Fruit fly (Drosophila melanogaster) whole organism, prepupa: ENCODE data around the gene CG11672.

ENCODE experiments used
- CG10669 ChIP-seq: fragments of 200-800 bp; sonication (Bioruptor generic); optimal IDR thresholded peaks from 3 replicates; lab custom pipeline; 2018; ENCODE audit warnings: missing biosample characterization, mild to moderate bottlenecking, missing genetic modification characterization, moderate library complexity
- CG15336 ChIP-seq: fragments of 200-800 bp; sonication (Bioruptor generic); IDR thresholded peaks from 2 replicates; pipeline ENCODE4 v1.3.6; 2022; ENCODE audit warnings: missing biosample characterization, missing genetic modification characterization
- CG3032 ChIP-seq: fragments of 200-800 bp; optimal IDR thresholded peaks from 2 replicates; lab custom pipeline; 2019; ENCODE audit warnings: missing biosample characterization, mild to moderate bottlenecking, missing genetic modification characterization, moderate library complexity
- CG31627 ChIP-seq: fragments of 200-800 bp; sonication (Bioruptor generic); optimal IDR thresholded peaks from 3 replicates; lab custom pipeline; 2016; ENCODE audit warnings: missing biosample characterization, missing genetic modification characterization
- CG32006 ChIP-seq: fragments of 200-800 bp; sonication (Bioruptor generic); optimal IDR thresholded peaks from 3 replicates; lab custom pipeline; 2017; ENCODE audit warnings: missing biosample characterization, mild to moderate bottlenecking, missing genetic modification characterization
- CG34406 ChIP-seq: fragments of 200-800 bp; sonication (Bioruptor generic); optimal IDR thresholded peaks from 3 replicates; lab custom pipeline; 2016; ENCODE audit warnings: missing biosample characterization, missing genetic modification characterization
- CG4318 ChIP-seq: fragments of 200-800 bp; sonication (Bioruptor generic); optimal IDR thresholded peaks from 3 replicates; lab custom pipeline; 2017; ENCODE audit warnings: missing biosample characterization, mild to moderate bottlenecking, missing genetic modification characterization
- CG6163 ChIP-seq: fragments of 200-800 bp; sonication (Bioruptor generic); IDR thresholded peaks from 3 replicates; pipeline ENCODE4 v1.3.6; 2022; ENCODE audit warnings: missing biosample characterization, missing genetic modification characterization
- CG6276 ChIP-seq: fragments of 200-800 bp; sonication (Bioruptor generic); optimal IDR thresholded peaks from 2 replicates; lab custom pipeline; 2017; ENCODE audit warnings: missing biosample characterization, mild to moderate bottlenecking, missing genetic modification characterization
- CG6792 ChIP-seq: fragments of 200-800 bp; sonication (Bioruptor generic); optimal IDR thresholded peaks from 3 replicates; lab custom pipeline; 2016; ENCODE audit warnings: missing biosample characterization, missing genetic modification characterization
- CG6808 ChIP-seq: fragments of 200-800 bp; sonication (Bioruptor generic); optimal IDR thresholded peaks from 3 replicates; lab custom pipeline; 2017; ENCODE audit warnings: missing biosample characterization, missing genetic modification characterization, mild to moderate bottlenecking, moderate library complexity, missing genetic modification reagents
- CG7368 ChIP-seq: fragments of 200-800 bp; sonication (Bioruptor generic); optimal IDR thresholded peaks from 3 replicates; lab custom pipeline; 2016; ENCODE audit warnings: missing biosample characterization, missing genetic modification characterization
- CG8632 ChIP-seq: fragments of 200-800 bp; sonication (Bioruptor generic); optimal IDR thresholded peaks from 3 replicates; lab custom pipeline; 2016; ENCODE audit warnings: missing biosample characterization, missing genetic modification characterization
- Eip78C ChIP-seq: fragments of 200-800 bp; sonication (Bioruptor generic); peaks from one replicate; lab custom pipeline; 2016; ENCODE audit warnings: missing biosample characterization, missing genetic modification characterization
- Ets21C ChIP-seq: fragments of 200-800 bp; sonication (Bioruptor generic); optimal IDR thresholded peaks from 3 replicates; lab custom pipeline; 2016; ENCODE audit warnings: missing biosample characterization, missing genetic modification characterization
- Ets96B ChIP-seq: fragments of 200-800 bp; optimal IDR thresholded peaks from 2 replicates; lab custom pipeline; 2019; ENCODE audit warnings: missing biosample characterization, mild to moderate bottlenecking, missing genetic modification characterization, moderate library complexity
- Hr39 ChIP-seq: fragments of 200-800 bp; sonication (Bioruptor generic); optimal IDR thresholded peaks from 2 replicates; lab custom pipeline; 2016; ENCODE audit warnings: missing biosample characterization, missing genetic modification characterization
- Met ChIP-seq: fragments of 200-800 bp; sonication (Bioruptor generic); optimal IDR thresholded peaks from 3 replicates; lab custom pipeline; 2016; ENCODE audit warnings: missing biosample characterization, missing genetic modification characterization
- OdsH ChIP-seq: fragments of 200-800 bp; sonication (Bioruptor generic); optimal IDR thresholded peaks from 3 replicates; lab custom pipeline; 2016; ENCODE audit warnings: missing biosample characterization, missing genetic modification characterization
- Smox ChIP-seq: fragments of 200-800 bp; sonication (Bioruptor generic); optimal IDR thresholded peaks from 3 replicates; lab custom pipeline; 2016; ENCODE audit warnings: missing biosample characterization, missing genetic modification characterization
- Sox102F ChIP-seq: fragments of 200-800 bp; sonication (Bioruptor generic); optimal IDR thresholded peaks from 2 replicates; lab custom pipeline; 2016; ENCODE audit warnings: missing biosample characterization, mild to moderate bottlenecking, missing genetic modification characterization
- Sox15 ChIP-seq: fragments of 200-800 bp; sonication (Bioruptor generic); optimal IDR thresholded peaks from 3 replicates; lab custom pipeline; 2016; ENCODE audit warnings: missing biosample characterization, missing genetic modification characterization
- acj6 ChIP-seq: fragments of 200-800 bp; sonication (Bioruptor generic); optimal IDR thresholded peaks from 3 replicates; lab custom pipeline; 2016; ENCODE audit warnings: missing biosample characterization, missing genetic modification characterization
- cyc ChIP-seq: fragments of 200-800 bp; sonication (Bioruptor generic); optimal IDR thresholded peaks from 3 replicates; lab custom pipeline; 2016; ENCODE audit warnings: missing biosample characterization, missing genetic modification characterization
- dac ChIP-seq: fragments of 200-800 bp; sonication (Bioruptor generic); optimal IDR thresholded peaks from 2 replicates; lab custom pipeline; 2017; ENCODE audit warnings: missing biosample characterization, mild to moderate bottlenecking, missing genetic modification characterization
- dsx ChIP-seq: fragments of 200-800 bp; optimal IDR thresholded peaks from 3 replicates; lab custom pipeline; 2019; ENCODE audit warnings: missing biosample characterization, mild to moderate bottlenecking, missing genetic modification characterization, moderate library complexity; ENCODE audit not compliant: poor library complexity, severe bottlenecking
- esn ChIP-seq: fragments of 200-800 bp; sonication (Bioruptor generic); optimal IDR thresholded peaks from 2 replicates; lab custom pipeline; 2016; ENCODE audit warnings: missing biosample characterization, mild to moderate bottlenecking, missing genetic modification characterization, moderate library complexity
- fkh ChIP-seq: fragments of 200-800 bp; sonication (Bioruptor generic); optimal IDR thresholded peaks from 3 replicates; lab custom pipeline; 2017; ENCODE audit warnings: missing biosample characterization, mild to moderate bottlenecking, missing genetic modification characterization, moderate library complexity
- lz ChIP-seq: fragments of 200-800 bp; sonication (Bioruptor generic); optimal IDR thresholded peaks from 3 replicates; lab custom pipeline; 2016; ENCODE audit warnings: missing biosample characterization, missing genetic modification characterization
- pdm3 ChIP-seq: fragments of 200-800 bp; sonication (Bioruptor generic); optimal IDR thresholded peaks from 3 replicates; lab custom pipeline; 2016; ENCODE audit warnings: missing biosample characterization, missing genetic modification characterization
- spab ChIP-seq: fragments of 200-800 bp; sonication (Bioruptor generic); optimal IDR thresholded peaks from 2 replicates; lab custom pipeline; 2017; ENCODE audit warnings: missing biosample characterization, mild to moderate bottlenecking, missing genetic modification characterization, missing genetic modification reagents
- ss ChIP-seq, 2 experiments: fragments of 200-800 bp; sonication (Bioruptor generic); optimal IDR thresholded peaks; 2 replicates in 1 of 2; 3 replicates in 1 of 2; lab custom pipeline; 2017 to 2018; ENCODE audit warnings: mild to moderate bottlenecking in 2 of 2, missing biosample characterization in 2 of 2, missing genetic modification characterization in 2 of 2, moderate library complexity in 1 of 2
- svp ChIP-seq: fragments of 200-800 bp; sonication (Bioruptor generic); peaks from one replicate; lab custom pipeline; 2016; ENCODE audit warnings: missing biosample characterization, missing genetic modification characterization
- topi ChIP-seq: fragments of 200-800 bp; sonication (Bioruptor generic); optimal IDR thresholded peaks from 3 replicates; lab custom pipeline; 2016; ENCODE audit warnings: missing biosample characterization, missing genetic modification characterization
- vri ChIP-seq: fragments of 200-800 bp; sonication (Bioruptor generic); optimal IDR thresholded peaks from 3 replicates; lab custom pipeline; 2016; ENCODE audit warnings: missing biosample characterization, mild to moderate bottlenecking, missing genetic modification characterization

The CG11672 gene

dm6 chr3R:8282727-8283126 lies 7.7 kb downstream of the CG11672 start (continued):
- TF ChIP-seq topi (GFP tag; lab: Kevin White, UChicago) (peak; percentile 45), Smox (GFP tag; lab: Kevin White, UChicago) (peak; percentile 51), lz (peak; percentile 27), CG6163 (GFP tag; lab: Robert Waterston, UW) (no peak), CG32006 (GFP tag; lab: Kevin White, UChicago) (no peak), vri (GFP tag; lab: Kevin White, UChicago) (peak; percentile 5), Ets96B (tag; lab: Kevin White, UChicago) (no peak), CG6792 (GFP tag; lab: Kevin White, UChicago) (peak; percentile 4), acj6 (GFP tag; lab: Kevin White, UChicago) (no peak), OdsH (GFP tag; lab: Kevin White, UChicago) (no peak), CG3032 (tag; lab: Kevin White, UChicago) (no peak)
- TF ChIP-seq, all 60 proteins: peak for 17

DNA sequence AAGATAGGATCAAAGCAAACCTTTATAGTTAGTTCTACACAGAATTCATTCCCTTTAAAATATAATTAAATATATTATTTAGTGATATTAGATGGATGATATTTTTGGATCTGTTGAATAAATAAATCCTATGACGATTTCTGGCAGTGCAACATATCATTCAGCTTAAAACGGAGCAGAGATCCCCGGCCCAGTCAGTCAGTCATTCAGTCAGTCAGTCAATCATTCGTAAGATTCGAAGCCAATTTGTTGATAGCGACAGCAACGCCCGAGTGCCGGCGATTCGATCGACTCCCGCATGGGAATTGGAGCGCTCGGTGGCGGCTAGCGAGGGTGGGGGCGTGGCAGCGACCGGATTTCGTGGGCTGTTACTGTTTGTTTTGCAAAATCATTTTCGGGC lies 10.4 kb downstream of the CG11672 start:
- TF ChIP-seq esn (peak; percentile 16), CG8632 (GFP tag; lab: Kevin White, UChicago) (no peak), CG7368 (GFP tag; lab: Kevin White, UChicago) (no peak), Sox102F (GFP tag; lab: Kevin White, UChicago) (no peak), Eip78C (GFP tag; lab: Kevin White, UChicago) (peak; percentile 38), svp (GFP tag; lab: Kevin White, UChicago) (peak; percentile 93)

DNA sequence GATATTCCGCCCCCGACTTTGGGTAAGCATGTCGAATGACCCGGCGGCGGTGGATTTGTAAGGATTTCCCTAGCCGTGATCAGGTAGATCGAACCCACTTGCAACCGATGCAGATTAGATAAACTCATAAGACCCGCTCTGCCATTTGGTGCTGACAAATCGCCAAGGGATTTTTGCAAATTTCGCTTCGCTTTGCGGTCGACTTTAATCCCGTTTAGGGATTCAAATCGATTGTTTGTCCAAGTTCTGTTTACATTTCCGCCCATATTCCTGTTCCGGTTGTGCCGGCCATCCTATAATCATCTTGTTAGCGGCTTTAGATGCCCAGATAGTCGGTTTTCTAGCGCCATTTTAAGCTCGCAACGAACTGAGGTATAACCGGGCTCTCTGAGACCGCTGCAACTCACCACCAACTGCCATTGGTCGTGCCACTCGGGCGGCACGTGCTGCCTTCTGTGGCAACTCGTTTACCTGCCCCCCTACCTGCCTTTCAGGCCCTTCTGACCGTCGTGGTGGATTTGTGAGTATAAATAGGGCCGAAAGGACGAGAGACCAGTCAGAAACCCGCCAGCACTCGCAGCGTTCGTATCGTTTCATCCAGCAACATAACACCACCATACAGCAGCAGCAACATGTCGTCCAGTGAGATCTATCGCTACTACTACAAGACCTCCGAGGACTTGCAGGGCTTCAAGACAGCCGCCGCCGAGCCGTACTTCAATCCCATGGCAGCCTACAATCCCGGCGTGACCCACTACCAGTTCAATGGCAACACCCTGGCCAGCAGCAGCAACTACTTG lies 12.7 kb downstream of the CG11672 start, which contains the start of gene ato:
TSS of gene ato (plus strand) at position 559 of the 800 bp plus-strand sequence.
- peak in 1 of 2 experiments; percentile 5 for TF ChIP-seq ss (GFP tag; optimal IDR thresholded peaks at IDR 0.05; lab: Kevin White, UChicago)
- no peak for TF ChIP-seq CG6808 (GFP tag; lab: Kevin White, UChicago)
- 0 out of 3 replicates have a peak, but pooled peaks have one; percentile 18 for TF ChIP-seq CG6163 (GFP tag; lab: Robert Waterston, UW)
- no peak for TF ChIP-seq CG8632 (GFP tag; lab: Kevin White, UChicago)
- TF ChIP-seq spab (GFP tag; lab: Kevin White, UChicago): no peak

- no peak for TF ChIP-seq fkh (GFP tag; lab: Kevin White, UChicago)
Measured at dm6 chr3R:8275031-8275430, 15.3 kb downstream of the CG11672 start.

DNA sequence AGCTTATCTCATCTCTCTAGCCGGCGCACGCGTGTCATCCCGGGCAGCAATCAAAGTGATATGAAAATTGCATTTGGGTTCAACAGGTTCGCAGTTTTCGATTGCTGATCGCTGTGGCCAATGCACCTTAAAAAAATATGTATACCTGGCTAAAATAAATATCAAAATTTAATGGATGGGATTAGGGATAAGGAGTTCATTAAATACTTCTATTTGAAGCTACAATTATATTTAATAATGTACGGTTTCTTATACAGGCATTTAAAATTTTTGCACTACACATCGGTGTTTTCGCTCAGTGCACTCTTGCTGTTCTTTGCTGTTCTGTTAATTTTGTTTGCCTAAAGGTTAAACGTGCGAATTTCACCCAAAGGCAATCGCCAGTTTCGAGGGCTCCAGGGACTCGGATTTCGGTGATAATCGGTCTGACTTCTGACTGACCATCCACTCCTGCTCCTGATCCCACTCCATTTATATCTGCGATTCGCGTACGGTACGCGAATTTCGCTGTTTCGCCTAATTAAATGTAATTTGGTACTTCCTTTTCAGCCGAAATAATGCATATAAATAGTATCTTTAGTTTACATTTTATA lies 17.7 kb downstream of the CG11672 start:
- TF ChIP-seq svp (GFP tag; lab: Kevin White, UChicago): peak; percentile 100
- TF ChIP-seq CG10669 (GFP tag; lab: Kevin White, UChicago): no peak
- no peak for TF ChIP-seq CG6276 (GFP tag; lab: Kevin White, UChicago)
- peak; percentile 72 for TF ChIP-seq esn
- TF ChIP-seq Hr39 (GFP tag; lab: Kevin White, UChicago): peak; percentile 69
- no peak for TF ChIP-seq pdm3 (GFP tag; lab: Kevin White, UChicago)
- TF ChIP-seq CG15336 (GFP tag; lab: Robert Waterston, UW): no peak
- peak; percentile 74 for TF ChIP-seq cyc (GFP tag; lab: Kevin White, UChicago)
- TF ChIP-seq Sox102F (GFP tag; lab: Kevin White, UChicago): peak; percentile 75
- peak; percentile 42 for TF ChIP-seq CG34406 (GFP tag; lab: Kevin White, UChicago)
- no peak for TF ChIP-seq CG4318
- TF ChIP-seq Smox (GFP tag; lab: Kevin White, UChicago): peak; percentile 73
- peak; percentile 64 for TF ChIP-seq CG31627 (GFP tag; lab: Kevin White, UChicago)
- TF ChIP-seq lz: peak; percentile 65
- no peak for TF ChIP-seq dac (GFP tag; lab: Kevin White, UChicago)
- TF ChIP-seq Met (GFP tag; lab: Kevin White, UChicago): peak; percentile 68
- TF ChIP-seq dsx (GFP tag; lab: Kevin White, UChicago): no peak
- TF ChIP-seq Ets21C (GFP tag; lab: Kevin White, UChicago): peak; percentile 62
- peak; percentile 31 for TF ChIP-seq CG6792 (GFP tag; lab: Kevin White, UChicago)
- peak; percentile 70 for TF ChIP-seq topi (GFP tag; lab: Kevin White, UChicago)
- no peak for TF ChIP-seq Sox15 (GFP tag; lab: Kevin White, UChicago)
